Fruit fly (Drosophila melanogaster) whole organism, embryonic: ENCODE results near the gene Lon.

ENCODE experiments used
- Adf1 ChIP-seq: fragments of 200-800 bp; sonication (Bioruptor generic); IDR thresholded peaks from 2 replicates; pipeline ENCODE4 v1.3.6; 2022; ENCODE audit warnings: missing biosample characterization, missing genetic modification characterization
- CG10274 ChIP-seq: fragments of 200-800 bp; sonication (Bioruptor generic); optimal IDR thresholded peaks from 3 replicates; lab custom pipeline; 2017; ENCODE audit warnings: missing biosample characterization, mild to moderate bottlenecking, missing genetic modification characterization
- CG10366 ChIP-seq: fragments of 200-800 bp; sonication (Bioruptor generic); IDR thresholded peaks from 2 replicates; pipeline ENCODE4 v1.3.6; 2022; ENCODE audit warnings: missing biosample characterization, missing genetic modification characterization
- CG10543 ChIP-seq: fragments of 200-800 bp; sonication (Bioruptor generic); optimal IDR thresholded peaks from 3 replicates; lab custom pipeline; 2017; ENCODE audit warnings: missing biosample characterization, mild to moderate bottlenecking, missing genetic modification characterization, moderate library complexity
- CG11247 ChIP-seq: fragments of 200-800 bp; sonication (Bioruptor generic); IDR thresholded peaks from 2 replicates; pipeline ENCODE4 v1.3.6; 2022; ENCODE audit warnings: missing biosample characterization, missing genetic modification characterization
- CG11560 ChIP-seq: fragments of 200-800 bp; sonication (Bioruptor generic); IDR thresholded peaks from 3 replicates; pipeline ENCODE4 v1.3.6; 2022; ENCODE audit warnings: missing biosample characterization, missing genetic modification characterization
- CG14441 ChIP-seq: fragments of 200-800 bp; sonication (Bioruptor generic); IDR thresholded peaks from 2 replicates; pipeline ENCODE4 v1.3.6; 2022; ENCODE audit warnings: missing biosample characterization, missing genetic modification characterization
- CG15479 ChIP-seq: fragments of 200-800 bp; sonication (Bioruptor generic); optimal IDR thresholded peaks from 3 replicates; lab custom pipeline; 2019; ENCODE audit warnings: missing biosample characterization, mild to moderate bottlenecking, missing genetic modification characterization, moderate library complexity
- CG1647 ChIP-seq: fragments of 200-800 bp; sonication (Bioruptor generic); optimal IDR thresholded peaks from 3 replicates; lab custom pipeline; 2016; ENCODE audit warnings: missing biosample characterization, missing genetic modification characterization
- CG16779 ChIP-seq: fragments of 200-800 bp; sonication (Bioruptor generic); IDR thresholded peaks from 2 replicates; pipeline ENCODE4 v1.3.6; 2022; ENCODE audit warnings: missing biosample characterization, missing genetic modification characterization
- CG18619 ChIP-seq: fragments of 200-800 bp; sonication (Bioruptor generic); optimal IDR thresholded peaks from 3 replicates; lab custom pipeline; 2017; ENCODE audit warnings: missing biosample characterization, mild to moderate bottlenecking, missing genetic modification characterization
- CG2678 ChIP-seq: fragments of 200-800 bp; sonication (Bioruptor generic); optimal IDR thresholded peaks from 3 replicates; lab custom pipeline; 2019; ENCODE audit warnings: missing biosample characterization, mild to moderate bottlenecking, missing genetic modification characterization, moderate library complexity
- CG30020 ChIP-seq: fragments of 200-800 bp; optimal IDR thresholded peaks from 2 replicates; lab custom pipeline; 2019; ENCODE audit warnings: missing biosample characterization, mild to moderate bottlenecking, missing genetic modification characterization, moderate library complexity
- CG3281 ChIP-seq: fragments of 200-800 bp; sonication (Bioruptor generic); optimal IDR thresholded peaks from 3 replicates; lab custom pipeline; 2017; ENCODE audit warnings: missing biosample characterization, mild to moderate bottlenecking, missing genetic modification characterization
- CG3847 ChIP-seq: fragments of 200-800 bp; sonication (Bioruptor generic); IDR thresholded peaks from 2 replicates; pipeline ENCODE4 v1.3.6; 2022; ENCODE audit warnings: missing biosample characterization, missing genetic modification characterization
- CG43689 ChIP-seq: fragments of 200-800 bp; sonication (Bioruptor generic); IDR thresholded peaks from 2 replicates; pipeline ENCODE4 v1.3.6; 2022; ENCODE audit warnings: missing biosample characterization, missing genetic modification characterization
- CG6254 ChIP-seq: fragments of 200-800 bp; sonication (Bioruptor generic); optimal IDR thresholded peaks from 3 replicates; lab custom pipeline; 2017; ENCODE audit warnings: mild to moderate bottlenecking, missing biosample characterization, missing genetic modification reagents, missing genetic modification characterization
- CG7839 ChIP-seq: fragments of 200-800 bp; sonication (Bioruptor generic); optimal IDR thresholded peaks from 3 replicates; lab custom pipeline; 2018; ENCODE audit warnings: missing biosample characterization, mild to moderate bottlenecking, missing genetic modification characterization, moderate library complexity
- CG7928 ChIP-seq: fragments of 200-800 bp; sonication (Bioruptor generic); optimal IDR thresholded peaks from 2 replicates; lab custom pipeline; 2017; ENCODE audit warnings: missing biosample characterization, mild to moderate bottlenecking, missing genetic modification characterization
- CG8478 ChIP-seq: fragments of >200 bp; optimal IDR thresholded peaks from 2 replicates; lab custom pipeline; 2018
- CG9437 ChIP-seq: fragments of 200-800 bp; sonication (Bioruptor generic); optimal IDR thresholded peaks from 2 replicates; lab custom pipeline; 2018; ENCODE audit warnings: missing biosample characterization, mild to moderate bottlenecking, missing genetic modification characterization
- Camta ChIP-seq: fragments of 200-800 bp; sonication (Bioruptor generic); optimal IDR thresholded peaks from 2 replicates; lab custom pipeline; 2016; ENCODE audit warnings: missing biosample characterization, missing genetic modification characterization
- Chrac-16 ChIP-seq: fragments of 200-800 bp; sonication (Bioruptor generic); optimal IDR thresholded peaks from 3 replicates; lab custom pipeline; 2016; ENCODE audit warnings: missing biosample characterization, missing genetic modification characterization
- Dbx ChIP-seq: fragments of 200-800 bp; sonication (Bioruptor generic); IDR thresholded peaks from 3 replicates; pipeline ENCODE4 v1.3.6; 2022; ENCODE audit warnings: missing biosample characterization, missing genetic modification characterization
- Doc3 ChIP-seq: fragments of 200-800 bp; sonication (Bioruptor generic); IDR thresholded peaks from 3 replicates; pipeline ENCODE4 v1.3.6; 2022; ENCODE audit warnings: missing biosample characterization, missing genetic modification characterization; ENCODE audit not compliant: partially characterized antibody
- Dp ChIP-seq: fragments of 200-800 bp; sonication (Bioruptor generic); optimal IDR thresholded peaks from 2 replicates; lab custom pipeline; 2018; ENCODE audit warnings: missing biosample characterization, mild to moderate bottlenecking, missing genetic modification characterization, moderate library complexity
- Drgx ChIP-seq: fragments of 200-800 bp; sonication (Bioruptor generic); IDR thresholded peaks from 2 replicates; pipeline ENCODE4 v1.3.6; 2022; ENCODE audit warnings: missing biosample characterization, missing genetic modification characterization
- HHEX ChIP-seq: fragments of 200-800 bp; sonication (Bioruptor generic); optimal IDR thresholded peaks from 3 replicates; lab custom pipeline; 2017; ENCODE audit warnings: missing biosample characterization, mild to moderate bottlenecking, missing genetic modification characterization, missing genetic modification reagents
- Myb ChIP-seq: fragments of 200-800 bp; sonication (Bioruptor generic); optimal IDR thresholded peaks from 2 replicates; lab custom pipeline; 2016; ENCODE audit warnings: missing biosample characterization, missing genetic modification characterization
- NFAT ChIP-seq: fragments of 200-800 bp; sonication (Bioruptor generic); IDR thresholded peaks from 2 replicates; pipeline ENCODE4 v1.3.6; 2022; ENCODE audit warnings: missing biosample characterization, missing genetic modification characterization
- Rfx ChIP-seq: fragments of 200-800 bp; sonication (Bioruptor generic); IDR thresholded peaks from 2 replicates; pipeline ENCODE4 v1.3.6; 2022; ENCODE audit warnings: missing biosample characterization, missing genetic modification characterization
- Scr ChIP-seq: fragments of 200-800 bp; sonication (Bioruptor generic); IDR thresholded peaks from 2 replicates; pipeline ENCODE4 v1.3.6; 2022; ENCODE audit warnings: missing biosample characterization, missing genetic modification characterization; ENCODE audit not compliant: partially characterized antibody
- ac ChIP-seq: fragments of 200-800 bp; sonication (Bioruptor generic); optimal IDR thresholded peaks from 3 replicates; lab custom pipeline; 2017; ENCODE audit warnings: missing biosample characterization, mild to moderate bottlenecking, missing genetic modification characterization
- al ChIP-seq: fragments of 200-800 bp; sonication (Bioruptor generic); IDR thresholded peaks from 2 replicates; pipeline ENCODE4 v1.3.6; 2022; ENCODE audit warnings: missing biosample characterization, missing genetic modification characterization
- aop ChIP-seq: fragments of 200-800 bp; sonication (Bioruptor generic); IDR thresholded peaks from 2 replicates; pipeline ENCODE4 v1.3.6; 2022; ENCODE audit warnings: missing biosample characterization, missing genetic modification characterization
- bab2 ChIP-seq: fragments of 200-800 bp; sonication (Bioruptor generic); optimal IDR thresholded peaks from 2 replicates; lab custom pipeline; 2016; ENCODE audit warnings: missing biosample characterization, missing genetic modification characterization
- crc ChIP-seq: fragments of 200-800 bp; sonication (Bioruptor generic); optimal IDR thresholded peaks from 2 replicates; lab custom pipeline; 2016; ENCODE audit warnings: missing biosample characterization, missing genetic modification characterization
- dimm ChIP-seq: fragments of 200-800 bp; sonication (Bioruptor generic); IDR thresholded peaks from 2 replicates; pipeline ENCODE4 v1.3.6; 2022; ENCODE audit warnings: missing biosample characterization, missing genetic modification characterization
- exex ChIP-seq: fragments of 200-800 bp; sonication (Bioruptor generic); optimal IDR thresholded peaks from 4 replicates; lab custom pipeline; 2018; ENCODE audit warnings: missing biosample characterization, mild to moderate bottlenecking, missing genetic modification characterization, moderate library complexity
- fd102C ChIP-seq: fragments of 200-800 bp; sonication (Bioruptor generic); optimal IDR thresholded peaks from 2 replicates; lab custom pipeline; 2018; ENCODE audit warnings: missing biosample characterization, mild to moderate bottlenecking, missing genetic modification characterization, moderate library complexity
- fd96Cb ChIP-seq: fragments of 200-800 bp; sonication (Bioruptor generic); optimal IDR thresholded peaks from 2 replicates; lab custom pipeline; 2018; ENCODE audit warnings: missing biosample characterization, mild to moderate bottlenecking, missing genetic modification characterization, moderate library complexity
- hth ChIP-seq: fragments of >200 bp; optimal IDR thresholded peaks from 2 replicates; lab custom pipeline; 2017; ENCODE audit warnings: inconsistent platforms
- jigr1 ChIP-seq: fragments of 200-800 bp; sonication (Bioruptor generic); IDR thresholded peaks from 3 replicates; pipeline ENCODE4 v1.3.6; 2022; ENCODE audit warnings: missing biosample characterization, missing genetic modification characterization
- org-1 ChIP-seq: fragments of 200-800 bp; sonication (Bioruptor generic); optimal IDR thresholded peaks from 2 replicates; lab custom pipeline; 2017; ENCODE audit warnings: missing biosample characterization, missing genetic modification characterization
- psq ChIP-seq: fragments of 200-800 bp; sonication (Bioruptor generic); optimal IDR thresholded peaks from 2 replicates; lab custom pipeline; 2017; ENCODE audit warnings: missing biosample characterization, missing genetic modification characterization
- pum ChIP-seq: fragments of 200-800 bp; sonication (Bioruptor generic); optimal IDR thresholded peaks from 2 replicates; lab custom pipeline; 2016; ENCODE audit warnings: missing biosample characterization, missing genetic modification characterization
- run ChIP-seq: fragments of 200-800 bp; sonication (Bioruptor generic); optimal IDR thresholded peaks from 3 replicates; lab custom pipeline; 2018; ENCODE audit warnings: missing biosample characterization, mild to moderate bottlenecking, missing genetic modification characterization
- salm ChIP-seq: fragments of 200-800 bp; sonication (Bioruptor generic); optimal IDR thresholded peaks from 2 replicates; lab custom pipeline; 2018; ENCODE audit warnings: missing biosample characterization, mild to moderate bottlenecking, missing genetic modification characterization
- shn ChIP-seq: fragments of 200-800 bp; sonication (Bioruptor generic); optimal IDR thresholded peaks from 3 replicates; lab custom pipeline; 2016; ENCODE audit warnings: missing biosample characterization, missing genetic modification characterization
- sima ChIP-seq: fragments of 200-800 bp; sonication (Bioruptor generic); optimal IDR thresholded peaks from 2 replicates; lab custom pipeline; 2016; ENCODE audit warnings: missing biosample characterization, missing genetic modification characterization
- stwl ChIP-seq: fragments of 200-800 bp; sonication (Bioruptor generic); optimal IDR thresholded peaks from 3 replicates; lab custom pipeline; 2018; ENCODE audit warnings: missing biosample characterization, mild to moderate bottlenecking, missing genetic modification characterization, moderate library complexity
- zf30C ChIP-seq: fragments of 200-800 bp; sonication (Bioruptor generic); optimal IDR thresholded peaks from 3 replicates; lab custom pipeline; 2018; ENCODE audit warnings: missing biosample characterization, mild to moderate bottlenecking, missing genetic modification characterization
- zfh2 ChIP-seq: fragments of 200-800 bp; sonication (Bioruptor generic); optimal IDR thresholded peaks from 2 replicates; lab custom pipeline; 2016; ENCODE audit warnings: missing biosample characterization, missing genetic modification characterization

Lon gene

DNA sequence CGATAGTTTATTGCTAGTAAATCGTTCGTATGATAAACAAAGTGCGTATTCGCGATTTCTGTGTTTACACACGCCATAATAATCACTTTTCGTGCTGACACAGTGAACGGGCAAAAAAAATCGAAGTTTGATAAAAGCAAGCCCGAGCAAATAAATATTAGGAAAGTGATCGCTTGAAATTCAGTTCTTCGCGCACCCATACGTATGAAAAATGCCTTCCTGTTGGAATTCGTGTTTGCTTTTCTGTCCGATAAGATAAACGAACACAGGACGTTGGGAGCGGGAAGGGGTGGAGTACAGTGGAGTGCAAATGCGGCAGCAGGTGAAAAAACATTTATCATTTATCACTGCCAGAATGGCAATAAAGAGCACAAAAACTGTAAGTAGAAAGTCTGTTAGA lies 18.7 kb upstream of the Lon start (continued):
- no peak for TF ChIP-seq Myb (GFP tag; lab: Kevin White, UChicago)
- TF ChIP-seq CG10366 (GFP tag; lab: Robert Waterston, UW), result no peak
- no peak for TF ChIP-seq aop (GFP tag; lab: Robert Waterston, UW)
- peak; percentile 29; the same call in 1 of the 2 replicates for TF ChIP-seq Adf1 (GFP tag; lab: Robert Waterston, UW)
- TF ChIP-seq CG18619 (GFP tag; lab: Kevin White, UChicago), result no peak
- no peak for TF ChIP-seq CG16779 (GFP tag; lab: Robert Waterston, UW)
- peak; percentile 72 for TF ChIP-seq exex
- no peak for TF ChIP-seq shn (GFP tag; lab: Kevin White, UChicago)
- TF ChIP-seq CG11247 (GFP tag; lab: Robert Waterston, UW), result no peak
- TF ChIP-seq Doc3, result no peak
- TF ChIP-seq CG10274 (GFP tag; lab: Kevin White, UChicago), result no peak
- TF ChIP-seq CG9437, result no peak
- TF ChIP-seq CG10543 (GFP tag; lab: Kevin White, UChicago), result peak; percentile 55
- no peak for TF ChIP-seq CG43689 (GFP tag; lab: Robert Waterston, UW)
- no peak for TF ChIP-seq salm (tag; lab: Kevin White, UChicago)
- 0 out of 2 replicates have a peak, but pooled peaks have one; percentile 13 for TF ChIP-seq Rfx (GFP tag; lab: Robert Waterston, UW)
- TF ChIP-seq sima (GFP tag; lab: Kevin White, UChicago), result no peak
- no peak for TF ChIP-seq zfh2 (GFP tag; lab: Kevin White, UChicago)
- no peak for TF ChIP-seq fd96Cb
- no peak for TF ChIP-seq Drgx (GFP tag; lab: Robert Waterston, UW)
- no peak for TF ChIP-seq org-1 (GFP tag; lab: Kevin White, UChicago)
- TF ChIP-seq hth (lab: Kevin White, UChicago), result no peak
- TF ChIP-seq CG2678 (tag; lab: Kevin White, UChicago), result no peak
- peak; percentile 33 for TF ChIP-seq CG3281
- TF ChIP-seq CG14441 (GFP tag; lab: Robert Waterston, UW), result no peak
- no peak for TF ChIP-seq run
- TF ChIP-seq CG8478 (lab: Kevin White, UChicago), result no peak
- no peak for TF ChIP-seq Camta (GFP tag; lab: Kevin White, UChicago)
- TF ChIP-seq Scr (GFP tag; lab: Robert Waterston, UW), result no peak
- TF ChIP-seq NFAT (GFP tag; lab: Robert Waterston, UW), result 0 out of 2 replicates have a peak, but pooled peaks have one; percentile 22
- TF ChIP-seq ac (GFP tag; lab: Kevin White, UChicago), result peak; percentile 4
- no peak for TF ChIP-seq dimm (GFP tag; lab: Robert Waterston, UW)
- no peak for TF ChIP-seq Dp (GFP tag; lab: Kevin White, UChicago)
- TF ChIP-seq pum (GFP tag; lab: Kevin White, UChicago), result no peak
- no peak for TF ChIP-seq stwl
- TF ChIP-seq jigr1 (GFP tag; lab: Robert Waterston, UW), result no peak
- no peak for TF ChIP-seq CG30020 (tag; lab: Kevin White, UChicago)
- no peak for TF ChIP-seq bab2 (GFP tag; lab: Kevin White, UChicago)
- TF ChIP-seq CG11560 (tag; lab: Robert Waterston, UW), result no peak
- no peak for TF ChIP-seq zf30C (GFP tag; lab: Kevin White, UChicago)
- TF ChIP-seq HHEX, result no peak
- no peak for TF ChIP-seq CG7839 (tag; lab: Kevin White, UChicago)
- TF ChIP-seq CG1647, result no peak
- no peak for TF ChIP-seq psq (GFP tag; lab: Kevin White, UChicago)
- TF ChIP-seq CG15479 (GFP tag; lab: Kevin White, UChicago), result peak; percentile 16
- no peak for TF ChIP-seq CG3847 (GFP tag; lab: Robert Waterston, UW)
- TF ChIP-seq crc (GFP tag; lab: Kevin White, UChicago), result no peak
- TF ChIP-seq al, result no peak
- no peak for TF ChIP-seq Chrac-16
- TF ChIP-seq fd102C (GFP tag; lab: Kevin White, UChicago), result no peak
- no peak for TF ChIP-seq CG6254 (GFP tag; lab: Kevin White, UChicago)
- no peak for TF ChIP-seq CG7928 (GFP tag; lab: Kevin White, UChicago)
- TF ChIP-seq Dbx (GFP tag; lab: Robert Waterston, UW), result 0 out of 3 replicates have a peak, but pooled peaks have one; percentile 8
